Worm (Caenorhabditis elegans) whole organism, late embryonic: Measurements from ENCODE around the gene scl-21.

Experiments used
- ama-1 ChIP-seq: fragments of 150-350 bp; optimal IDR thresholded peaks from 2 replicates; lab custom pipeline; 2014
- ceh-2 ChIP-seq: sonication (generic microtip); optimal IDR thresholded peaks from 2 replicates; lab custom pipeline; 2016; ENCODE audit warnings: missing genotype, missing genetic modification characterization, missing compliant biosample characterization
- ceh-24 ChIP-seq: sonication (generic microtip); optimal IDR thresholded peaks from 2 replicates; lab custom pipeline; 2016; ENCODE audit warnings: mild to moderate bottlenecking, missing genetic modification characterization, missing compliant biosample characterization
- ceh-9 ChIP-seq: sonication (generic microtip); optimal IDR thresholded peaks from 2 replicates; lab custom pipeline; 2016; ENCODE audit warnings: mild to moderate bottlenecking, missing genetic modification characterization, inconsistent platforms, missing compliant biosample characterization
- fkh-10 ChIP-seq: fragments of 150-350 bp; optimal IDR thresholded peaks from 2 replicates; lab custom pipeline; 2014; ENCODE audit warnings: missing biosample characterization, missing genetic modification reagents, missing genetic modification characterization
- hlh-13 ChIP-seq: fragments of 200-800 bp; sonication (Bioruptor generic); optimal IDR thresholded peaks from 2 replicates; lab custom pipeline; 2018; ENCODE audit warnings: mild to moderate bottlenecking, missing genetic modification characterization, missing compliant biosample characterization
- hlh-30 ChIP-seq: sonication (generic microtip); optimal IDR thresholded peaks from 2 replicates; lab custom pipeline; 2017; ENCODE audit warnings: antibody characterized with exemption, missing genetic modification characterization, missing compliant biosample characterization; ENCODE audit not compliant: insufficient read depth
- hlh-6 ChIP-seq: sonication (generic microtip); optimal IDR thresholded peaks from 2 replicates; lab custom pipeline; 2016; ENCODE audit warnings: missing genotype, missing genetic modification characterization, missing compliant biosample characterization
- nhr-11 ChIP-seq: fragments of 150-350 bp; optimal IDR thresholded peaks from 2 replicates; lab custom pipeline; 2014; ENCODE audit warnings: missing biosample characterization, missing genetic modification characterization
- ref-2 ChIP-seq: sonication (generic microtip); optimal IDR thresholded peaks from 2 replicates; lab custom pipeline; 2016; ENCODE audit warnings: missing genetic modification characterization, missing compliant biosample characterization
- tbx-2 ChIP-seq: sonication (generic microtip); optimal IDR thresholded peaks from 2 replicates; lab custom pipeline; 2016; ENCODE audit warnings: missing genetic modification characterization, missing compliant biosample characterization
- tbx-7 ChIP-seq: sonication (generic microtip); optimal IDR thresholded peaks from 2 replicates; lab custom pipeline; 2016; ENCODE audit warnings: missing genotype, missing genetic modification characterization, missing compliant biosample characterization
- unc-55 ChIP-seq: sonication (generic microtip); optimal IDR thresholded peaks from 2 replicates; lab custom pipeline; 2017; ENCODE audit warnings: missing biosample characterization, missing genetic modification reagents, missing genetic modification characterization
- ztf-16 ChIP-seq: sonication (generic microtip); optimal IDR thresholded peaks from 2 replicates; lab custom pipeline; 2017; ENCODE audit warnings: missing genetic modification characterization, missing compliant biosample characterization

DNA sequence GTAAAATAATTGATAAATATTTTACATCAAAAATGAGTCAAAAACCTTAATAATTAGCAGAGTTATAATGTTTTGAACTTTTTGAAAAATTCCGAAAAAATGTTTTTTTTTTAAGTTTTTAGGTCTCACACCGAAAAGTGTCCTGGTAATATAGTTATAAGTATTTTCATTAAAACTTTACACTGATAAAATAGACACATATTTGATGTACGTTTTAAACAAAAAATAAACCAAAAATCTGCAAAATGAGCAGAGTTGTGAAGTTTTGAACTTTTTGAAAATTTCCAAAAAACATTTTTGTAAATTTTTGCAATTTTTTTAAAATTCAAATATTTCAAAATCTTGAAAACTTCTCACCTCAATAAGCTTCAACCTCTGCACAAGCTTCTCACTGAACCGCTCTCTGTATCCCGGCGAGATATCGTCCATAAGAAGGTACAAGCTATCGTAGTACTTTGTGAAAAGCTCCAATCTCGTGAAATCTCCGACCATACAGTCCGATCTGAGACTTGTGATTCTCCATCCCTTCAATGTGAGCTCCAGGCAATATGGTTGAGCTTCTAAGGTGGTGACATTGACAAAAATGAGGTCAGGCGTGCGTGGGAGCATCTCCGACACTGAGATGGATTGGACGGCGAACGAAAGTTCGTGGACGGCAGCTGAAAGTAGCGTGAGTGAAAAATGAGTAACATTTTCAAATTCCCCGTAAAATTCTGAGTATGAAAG lies 25.3 kb upstream of the scl-21 start:
- TF ChIP-seq fkh-10 (GFP tag; lab: Kevin White, UChicago) (no peak), nhr-11 (tag; lab: Kevin White, UChicago) (no peak), ceh-2 (tag; lab: Kevin White, UChicago) (no peak), ztf-16 (no peak), ama-1 (lab: Kevin White, UChicago) (peak; percentile 39), hlh-13 (GFP tag; lab: Kevin White, UChicago) (no peak), ceh-24 (no peak), unc-55 (no peak), tbx-2 (no peak), hlh-6 (tag; lab: Kevin White, UChicago) (no peak), tbx-7 (tag; lab: Kevin White, UChicago) (no peak), hlh-30 (no peak), ceh-9 (tag; lab: Kevin White, UChicago) (no peak), ref-2 (tag; lab: Kevin White, UChicago) (no peak)
